Worm (Caenorhabditis elegans) whole organism, young adult: Measurements from ENCODE around the gene F53F4.7.
A peak's percentile ranks its signal among the peaks of the same experiment; 100 is the strongest.

ENCODE experiments used
- B0336.3 ChIP-seq: fragments of 200-800 bp; sonication (Bioruptor generic); IDR thresholded peaks from 2 replicates; pipeline ENCODE4 v1.3.6; 2022; ENCODE audit warnings: missing genetic modification characterization, missing compliant biosample characterization
- K11D2.4 ChIP-seq: fragments of 200-800 bp; sonication (Bioruptor generic); IDR thresholded peaks from 2 replicates; pipeline ENCODE4 v1.3.6; 2022; ENCODE audit warnings: missing genetic modification reagents, missing genetic modification characterization, missing compliant biosample characterization
- K12H6.12 ChIP-seq: fragments of 200-800 bp; sonication (Bioruptor generic); optimal IDR thresholded peaks from 2 replicates; lab custom pipeline; 2018; ENCODE audit warnings: mild to moderate bottlenecking, missing genetic modification characterization, missing compliant biosample characterization
- Y53G8AR.9 ChIP-seq: fragments of 200-800 bp; sonication (Bioruptor generic); conservative IDR thresholded peaks from 2 replicates; pipeline ENCODE4 v1.3.6; 2022; ENCODE audit warnings: missing genetic modification reagents, missing genetic modification characterization, missing compliant biosample characterization
- Y56A3A.18 ChIP-seq: fragments of 200-800 bp; sonication (Bioruptor generic); IDR thresholded peaks from 2 replicates; pipeline ENCODE4 v1.3.6; 2022; ENCODE audit warnings: missing genetic modification reagents, missing genetic modification characterization, missing compliant biosample characterization
- Y79H2A.3 ChIP-seq: fragments of 200-800 bp; sonication (Bioruptor generic); conservative IDR thresholded peaks from 2 replicates; pipeline ENCODE4 v1.3.6; 2022; ENCODE audit warnings: missing genetic modification reagents, missing genetic modification characterization, missing compliant biosample characterization
- ZK185.1 ChIP-seq: sonication (generic microtip); optimal IDR thresholded peaks from 2 replicates; lab custom pipeline; 2016; ENCODE audit warnings: mild to moderate bottlenecking, missing genetic modification characterization, missing compliant biosample characterization; ENCODE audit not compliant: poor library complexity, severe bottlenecking
- attf-5 ChIP-seq: fragments of 200-800 bp; sonication (Bioruptor generic); optimal IDR thresholded peaks from 2 replicates; lab custom pipeline; 2018; ENCODE audit warnings: mild to moderate bottlenecking, missing genetic modification characterization, missing compliant biosample characterization
- attf-6 ChIP-seq: fragments of 200-800 bp; sonication (Bioruptor generic); IDR thresholded peaks from 2 replicates; pipeline ENCODE4 v1.3.6; 2022; ENCODE audit warnings: missing genetic modification reagents, missing genetic modification characterization, missing compliant biosample characterization
- bed-1 ChIP-seq: fragments of 200-800 bp; sonication (Bioruptor generic); IDR thresholded peaks from 2 replicates; pipeline ENCODE4 v1.3.6; 2022; ENCODE audit warnings: missing genetic modification reagents, missing genetic modification characterization, missing compliant biosample characterization
- cebp-1 ChIP-seq, 2 experiments: fragments of 200-800 bp in 1 of 2; sonication (Bioruptor generic) in 1 of 2; sonication (generic microtip) in 1 of 2; IDR thresholded peaks in 1 of 2; optimal IDR thresholded peaks in 1 of 2; 2 replicates each; pipeline versions ENCODE4 v1.3.6 to Lab custom; 2017 to 2022; ENCODE audit warnings: missing compliant biosample characterization in 2 of 2, missing genetic modification characterization in 2 of 2, mild to moderate bottlenecking in 1 of 2, missing genetic modification reagents in 1 of 2, moderate library complexity in 1 of 2
- cebp-2 ChIP-seq: fragments of 200-800 bp; sonication (Bioruptor generic); IDR thresholded peaks from 2 replicates; pipeline ENCODE4 v1.3.6; 2022; ENCODE audit warnings: missing genetic modification characterization, missing compliant biosample characterization
- ceh-27 ChIP-seq: fragments of 200-800 bp; sonication (Bioruptor generic); optimal IDR thresholded peaks from 2 replicates; lab custom pipeline; 2018; ENCODE audit warnings: mild to moderate bottlenecking, missing genetic modification characterization, moderate library complexity, missing compliant biosample characterization
- ceh-58 ChIP-seq: fragments of 200-800 bp; sonication (Bioruptor generic); IDR thresholded peaks from 2 replicates; pipeline ENCODE4 v1.3.6; 2022; ENCODE audit warnings: missing genetic modification characterization, missing compliant biosample characterization
- chd-7 ChIP-seq: sonication (generic microtip); optimal IDR thresholded peaks from 2 replicates; lab custom pipeline; 2016; ENCODE audit warnings: mild to moderate bottlenecking, missing genetic modification characterization, moderate library complexity, missing compliant biosample characterization
- dox-1 ChIP-seq: fragments of 200-800 bp; sonication (Bioruptor generic); IDR thresholded peaks from 2 replicates; pipeline ENCODE4 v1.3.6; 2022; ENCODE audit warnings: missing genetic modification reagents, missing genetic modification characterization, missing compliant biosample characterization
- dpff-1 ChIP-seq: sonication (generic microtip); optimal IDR thresholded peaks from 2 replicates; lab custom pipeline; 2017; ENCODE audit warnings: mild to moderate bottlenecking, missing genetic modification characterization, missing compliant biosample characterization
- dpl-1 ChIP-seq: fragments of 150-350 bp; optimal IDR thresholded peaks from 2 replicates; lab custom pipeline; 2014; ENCODE audit warnings: missing biosample characterization, missing genetic modification reagents, missing genetic modification characterization
- egrh-3 ChIP-seq: fragments of 200-800 bp; sonication (Bioruptor generic); IDR thresholded peaks from 2 replicates; pipeline ENCODE4 v1.3.6; 2022; ENCODE audit warnings: missing genetic modification reagents, missing genetic modification characterization, missing compliant biosample characterization
- fkh-3 ChIP-seq: sonication (generic microtip); optimal IDR thresholded peaks from 2 replicates; lab custom pipeline; 2016; ENCODE audit warnings: mild to moderate bottlenecking, missing genetic modification characterization, missing compliant biosample characterization
- let-526 ChIP-seq: fragments of 200-800 bp; sonication (Bioruptor generic); IDR thresholded peaks from 2 replicates; pipeline ENCODE4 v1.3.6; 2022; ENCODE audit warnings: missing genetic modification reagents, missing genetic modification characterization, missing compliant biosample characterization
- lin-26 ChIP-seq: fragments of 200-800 bp; sonication (Bioruptor generic); IDR thresholded peaks from 2 replicates; pipeline ENCODE4 v1.3.6; 2022; ENCODE audit warnings: missing genetic modification reagents, missing genetic modification characterization, missing compliant biosample characterization
- lin-35 ChIP-seq, 3 experiments: fragments of 150-350 bp in 2 of 3; sonication (generic microtip) in 1 of 3; optimal IDR thresholded peaks; 2 replicates each; lab custom pipeline; 2014 to 2018; ENCODE audit warnings: missing biosample characterization in 3 of 3, missing genetic modification characterization in 3 of 3, missing genetic modification reagents in 3 of 3
- lin-40 ChIP-seq: sonication (generic microtip); optimal IDR thresholded peaks from 2 replicates; lab custom pipeline; 2016; ENCODE audit warnings: missing genetic modification characterization, mild to moderate bottlenecking, missing compliant biosample characterization, missing genotype, missing genetic modification reagents
- lin-54 ChIP-seq: fragments of 200-800 bp; sonication (Bioruptor generic); optimal IDR thresholded peaks from 2 replicates; lab custom pipeline; 2018; ENCODE audit warnings: mild to moderate bottlenecking, missing genetic modification characterization, missing compliant biosample characterization
- lsl-1 ChIP-seq: fragments of 200-800 bp; sonication (Bioruptor generic); optimal IDR thresholded peaks from 2 replicates; lab custom pipeline; 2018; ENCODE audit warnings: mild to moderate bottlenecking, missing genetic modification characterization, moderate library complexity, missing compliant biosample characterization
- madf-8 ChIP-seq: fragments of 200-800 bp; sonication (Bioruptor generic); conservative IDR thresholded peaks from 2 replicates; pipeline ENCODE4 v1.3.6; 2022; ENCODE audit warnings: missing genetic modification reagents, missing genetic modification characterization, missing compliant biosample characterization
- mcd-1 ChIP-seq: fragments of 200-800 bp; sonication (Bioruptor generic); IDR thresholded peaks from 2 replicates; pipeline ENCODE4 v1.3.6; 2022; ENCODE audit warnings: missing genetic modification reagents, missing genetic modification characterization, missing compliant biosample characterization
- mel-28 ChIP-seq: sonication (generic microtip); optimal IDR thresholded peaks from 2 replicates; lab custom pipeline; 2016; ENCODE audit warnings: borderline replicate concordance, mild to moderate bottlenecking, missing genetic modification characterization, missing compliant biosample characterization
- nfyb-1 ChIP-seq: fragments of 200-800 bp; sonication (Bioruptor generic); IDR thresholded peaks from 2 replicates; pipeline ENCODE4 v1.3.6; 2022; ENCODE audit warnings: missing genetic modification reagents, missing genetic modification characterization, missing compliant biosample characterization
- pha-4 ChIP-seq: fragments of 150-350 bp; sonication (generic microtip); optimal IDR thresholded peaks from 2 replicates; lab custom pipeline; 2014; ENCODE audit warnings: missing biosample characterization, missing genetic modification reagents, missing genetic modification characterization
- rcor-1 ChIP-seq: fragments of 200-800 bp; sonication (Bioruptor generic); IDR thresholded peaks from 2 replicates; pipeline ENCODE4 v1.3.6; 2022; ENCODE audit warnings: missing genetic modification reagents, missing genetic modification characterization, missing compliant biosample characterization
- repo-1 ChIP-seq: sonication (generic microtip); optimal IDR thresholded peaks from 2 replicates; lab custom pipeline; 2017; ENCODE audit warnings: mild to moderate bottlenecking, missing genetic modification characterization, missing compliant biosample characterization
- rpc-1 ChIP-seq, 2 experiments: fragments of 150-350 bp in 1 of 2; sonication (generic microtip) in 1 of 2; optimal IDR thresholded peaks; 2 replicates each; lab custom pipeline; 2014 to 2018; ENCODE audit warnings: missing biosample characterization in 1 of 2, missing genetic modification characterization in 1 of 2, missing genetic modification reagents in 1 of 2, missing genotype in 1 of 2
- sdz-38 ChIP-seq: sonication (generic microtip); optimal IDR thresholded peaks from 2 replicates; lab custom pipeline; 2016; ENCODE audit warnings: missing genotype, missing genetic modification characterization, missing compliant biosample characterization
- snpc-1.1 ChIP-seq: sonication (generic microtip); optimal IDR thresholded peaks from 2 replicates; lab custom pipeline; 2017; ENCODE audit warnings: missing genetic modification characterization, mild to moderate bottlenecking, missing compliant biosample characterization, antibody characterized with exemption, moderate library complexity, missing genotype, missing genetic modification reagents; ENCODE audit not compliant: insufficient read depth
- snpc-1.3 ChIP-seq: sonication (generic microtip); optimal IDR thresholded peaks from 2 replicates; lab custom pipeline; 2017; ENCODE audit warnings: missing genetic modification characterization, mild to moderate bottlenecking, missing compliant biosample characterization, antibody characterized with exemption, moderate library complexity, missing genotype, missing genetic modification reagents; ENCODE audit not compliant: insufficient read depth
- snpc-4 ChIP-seq, 5 experiments: fragments of 150-350 bp in 1 of 5; sonication (generic microtip) in 4 of 5; optimal IDR thresholded peaks; 2 replicates each; lab custom pipeline; 2014 to 2018; ENCODE audit warnings: missing genetic modification characterization in 5 of 5, missing biosample characterization in 3 of 5, antibody characterized with exemption in 2 of 5, mild to moderate bottlenecking in 2 of 5, missing compliant biosample characterization in 2 of 5, missing genotype in 2 of 5, moderate library complexity in 2 of 5, missing genetic modification reagents in 1 of 5
- somi-1 ChIP-seq: fragments of 200-800 bp; sonication (Bioruptor generic); optimal IDR thresholded peaks from 2 replicates; lab custom pipeline; 2018; ENCODE audit warnings: mild to moderate bottlenecking, missing genetic modification characterization, missing compliant biosample characterization
- sptf-2 ChIP-seq: fragments of 200-800 bp; sonication (Bioruptor generic); optimal IDR thresholded peaks from 2 replicates; lab custom pipeline; 2018; ENCODE audit warnings: mild to moderate bottlenecking, missing genetic modification characterization, missing compliant biosample characterization
- tlf-1 ChIP-seq: fragments of 200-800 bp; sonication (Bioruptor generic); optimal IDR thresholded peaks from 2 replicates; lab custom pipeline; 2018; ENCODE audit warnings: mild to moderate bottlenecking, missing genetic modification characterization, missing compliant biosample characterization
- unc-62 ChIP-seq: fragments of 150-350 bp; optimal IDR thresholded peaks from 2 replicates; lab custom pipeline; 2014; ENCODE audit warnings: missing biosample characterization, missing genetic modification reagents, missing genetic modification characterization
- xnd-1 ChIP-seq: sonication (generic microtip); optimal IDR thresholded peaks from 2 replicates; lab custom pipeline; 2016; ENCODE audit warnings: missing genotype, missing genetic modification reagents, missing genetic modification characterization, missing compliant biosample characterization
- zfh-2 ChIP-seq: fragments of 200-800 bp; sonication (Bioruptor generic); conservative IDR thresholded peaks from 2 replicates; pipeline ENCODE4 v1.3.6; 2022; ENCODE audit warnings: missing genetic modification reagents, missing genetic modification characterization, missing compliant biosample characterization
- ztf-26 ChIP-seq: sonication (generic microtip); optimal IDR thresholded peaks from 2 replicates; lab custom pipeline; 2017; ENCODE audit warnings: missing genetic modification characterization, missing compliant biosample characterization

The F53F4.7 gene

ce11 chrV:13655202-13655764 lies 41.5 kb upstream of the F53F4.7 start:
- TF ChIP-seq Y79H2A.3 (0 out of 2 replicates have a peak, but pooled peaks have one; percentile 27), repo-1 (tag; lab: Kevin White, UChicago) (peak; percentile 21), lsl-1 (GFP tag; lab: Kevin White, UChicago) (no peak), lin-54 (GFP tag; lab: Kevin White, UChicago) (peak; percentile 32), nfyb-1 (GFP tag; lab: Robert Waterston, UW) (0 out of 2 replicates have a peak, but pooled peaks have one; percentile 46), pha-4 (tag; lab: Kevin White, UChicago) (no peak), madf-8 (GFP tag; lab: Robert Waterston, UW) (no peak), xnd-1 (tag; lab: Kevin White, UChicago) (no peak), rcor-1 (GFP tag; lab: Robert Waterston, UW) (0 out of 2 replicates have a peak, but pooled peaks have one; percentile 13), egrh-3 (peak; percentile 79), zfh-2 (GFP tag; lab: Robert Waterston, UW) (peak; percentile 83), mcd-1 (GFP tag; lab: Robert Waterston, UW) (peak; percentile 60), let-526 (GFP tag; lab: Robert Waterston, UW) (0 out of 2 replicates have a peak, but pooled peaks have one; percentile 9), attf-5 (GFP tag; lab: Kevin White, UChicago) (peak; percentile 6), dpff-1 (tag; lab: Kevin White, UChicago) (no peak), snpc-4 (GFP tag; optimal IDR thresholded peaks at IDR 0.05; lab: Kevin White, UChicago) (no peak), snpc-4 (tag; optimal IDR thresholded peaks at IDR 0.05; lab: Kevin White, UChicago) (peak in 1 of 4 experiments; percentile 9), mel-28 (tag; lab: Kevin White, UChicago) (no peak), K12H6.12 (tag; lab: Kevin White, UChicago) (peak; percentile 46), Y53G8AR.9 (GFP tag; lab: Robert Waterston, UW) (no peak), ztf-26 (peak; percentile 37), dpl-1 (GFP tag; lab: Kevin White, UChicago) (no peak), K11D2.4 (GFP tag; lab: Robert Waterston, UW) (0 out of 2 replicates have a peak, but pooled peaks have one; percentile 37), fkh-3 (tag; lab: Kevin White, UChicago) (no peak), ZK185.1 (tag; lab: Kevin White, UChicago) (no peak), chd-7 (tag; lab: Kevin White, UChicago) (peak; percentile 63), cebp-1 (GFP tag; IDR thresholded peaks at IDR 0.05; lab: Robert Waterston, UW) (no peak), cebp-1 (tag; optimal IDR thresholded peaks at IDR 0.05; lab: Kevin White, UChicago) (no peak), rpc-1 (optimal IDR thresholded peaks at IDR 0.05; lab: Kevin White, UChicago) (no peak), rpc-1 (tag; optimal IDR thresholded peaks at IDR 0.05; lab: Kevin White, UChicago) (no peak), snpc-1.1 (tag; lab: Kevin White, UChicago) (no peak), cebp-2 (GFP tag; lab: Robert Waterston, UW) (0 out of 2 replicates have a peak, but pooled peaks have one; percentile 7), attf-6 (GFP tag; lab: Robert Waterston, UW) (no peak), sdz-38 (tag; lab: Kevin White, UChicago) (no peak), lin-26 (GFP tag; lab: Robert Waterston, UW) (no peak), ceh-27 (peak; percentile 33), bed-1 (GFP tag; lab: Robert Waterston, UW) (no peak), B0336.3 (GFP tag; lab: Robert Waterston, UW) (no peak), snpc-1.3 (no peak), tlf-1 (GFP tag; lab: Kevin White, UChicago) (peak; percentile 3), unc-62 (GFP tag; lab: Kevin White, UChicago) (no peak), lin-40 (tag; lab: Kevin White, UChicago) (peak; percentile 29), lin-35 (GFP tag; optimal IDR thresholded peaks at IDR 0.05; lab: Kevin White, UChicago) (peak in 1 of 3 experiments; percentile 61), somi-1 (peak; percentile 38), sptf-2 (GFP tag; lab: Kevin White, UChicago) (no peak), dox-1 (GFP tag; lab: Robert Waterston, UW) (peak; percentile 41; the same call in 1 of the 2 replicates), Y56A3A.18 (GFP tag; lab: Robert Waterston, UW) (no peak; the same call in none of the 2 replicates), ceh-58 (GFP tag; lab: Robert Waterston, UW) (0 out of 2 replicates have a peak, but pooled peaks have one; percentile 77)
